Worm (Caenorhabditis elegans) whole organism, late embryonic: ENCODE data around the gene sri-20.

Experiments
- ama-1 ChIP-seq: fragments of 150-350 bp; optimal IDR thresholded peaks from 2 replicates; lab custom pipeline; 2014
- ceh-30 ChIP-seq: fragments of 150-350 bp; optimal IDR thresholded peaks from 2 replicates; lab custom pipeline; 2014; ENCODE audit warnings: missing biosample characterization, missing genetic modification characterization
- ceh-31 ChIP-seq: sonication (generic microtip); optimal IDR thresholded peaks from 2 replicates; lab custom pipeline; 2016; ENCODE audit warnings: missing genetic modification characterization, missing compliant biosample characterization
- ceh-45 ChIP-seq: fragments of 200-800 bp; sonication (Bioruptor generic); IDR thresholded peaks from 2 replicates; pipeline ENCODE4 v1.3.6; 2022; ENCODE audit warnings: missing genetic modification reagents, missing genetic modification characterization, missing compliant biosample characterization
- ceh-6 ChIP-seq: fragments of 200-800 bp; sonication (Bioruptor generic); optimal IDR thresholded peaks from 2 replicates; lab custom pipeline; 2018; ENCODE audit warnings: mild to moderate bottlenecking, missing genetic modification characterization, missing compliant biosample characterization
- ets-4 ChIP-seq: sonication (generic microtip); optimal IDR thresholded peaks from 2 replicates; lab custom pipeline; 2016; ENCODE audit warnings: missing genetic modification characterization, missing compliant biosample characterization
- nhr-11 ChIP-seq: fragments of 150-350 bp; optimal IDR thresholded peaks from 2 replicates; lab custom pipeline; 2014; ENCODE audit warnings: missing biosample characterization, missing genetic modification characterization
- pat-9 ChIP-seq: fragments of 200-800 bp; sonication (Bioruptor generic); optimal IDR thresholded peaks from 2 replicates; lab custom pipeline; 2018; ENCODE audit warnings: mild to moderate bottlenecking, missing genetic modification characterization, moderate library complexity, missing compliant biosample characterization
- pha-4 ChIP-seq: fragments of 150-350 bp; optimal IDR thresholded peaks from 2 replicates; lab custom pipeline; 2018; ENCODE audit warnings: missing biosample characterization, missing genetic modification reagents, missing genetic modification characterization
- sdc-2 ChIP-seq: sonication (generic microtip); optimal IDR thresholded peaks from 2 replicates; lab custom pipeline; 2016; ENCODE audit warnings: missing genotype, missing genetic modification characterization, missing compliant biosample characterization
- tbx-2 ChIP-seq: sonication (generic microtip); optimal IDR thresholded peaks from 2 replicates; lab custom pipeline; 2016; ENCODE audit warnings: missing genetic modification characterization, missing compliant biosample characterization
- ttx-3 ChIP-seq: sonication (generic microtip); optimal IDR thresholded peaks from 2 replicates; lab custom pipeline; 2016; ENCODE audit warnings: missing genetic modification reagents, missing genetic modification characterization, missing compliant biosample characterization
- unc-42 ChIP-seq: sonication (generic microtip); optimal IDR thresholded peaks from 2 replicates; lab custom pipeline; 2016; ENCODE audit warnings: missing genotype, missing genetic modification characterization, missing compliant biosample characterization

DNA sequence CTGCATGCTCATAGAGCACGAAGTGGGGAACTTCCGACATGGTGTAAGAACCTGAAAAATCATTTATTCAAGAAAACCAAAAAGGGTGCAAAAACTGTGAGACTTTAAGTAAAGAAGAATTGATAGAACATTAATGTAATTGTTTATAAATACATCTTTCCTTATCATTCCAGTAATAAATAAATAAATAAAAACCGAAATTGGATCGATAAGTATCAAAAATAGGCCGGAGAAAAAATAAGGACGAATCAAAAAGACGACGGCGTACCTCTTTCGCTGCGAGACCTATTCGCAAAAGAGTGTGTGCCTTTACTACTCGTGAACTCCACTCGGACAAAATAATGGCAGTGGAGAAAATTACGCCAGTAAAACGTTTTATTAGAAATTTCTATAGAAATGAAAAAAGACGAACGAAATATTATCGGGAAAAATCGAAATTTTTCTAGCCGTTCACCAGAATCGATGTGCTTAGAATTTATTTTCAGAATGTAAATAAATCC is 15.4 kb upstream of the sri-20 start, which contains the start of gene nol-56:
- TF ChIP-seq ceh-45 (GFP tag; lab: Robert Waterston, UW) = no peak
- TF ChIP-seq ama-1 (lab: Kevin White, UChicago) = no peak
- TF ChIP-seq pha-4 (tag; lab: Kevin White, UChicago) = no peak
- no peak for TF ChIP-seq pat-9 (tag; lab: Kevin White, UChicago)
- TF ChIP-seq sdc-2 (tag; lab: Kevin White, UChicago) = no peak
- peak; percentile 48 for TF ChIP-seq ceh-31 (tag; lab: Kevin White, UChicago)
- TF ChIP-seq nhr-11 (tag; lab: Kevin White, UChicago) = no peak
- no peak for TF ChIP-seq ttx-3 (tag; lab: Kevin White, UChicago)
- no peak for TF ChIP-seq ceh-6 (GFP tag; lab: Kevin White, UChicago)
- no peak for TF ChIP-seq ceh-30 (tag; lab: Kevin White, UChicago)
- peak; percentile 15 for TF ChIP-seq tbx-2 (tag; lab: Kevin White, UChicago)
- TF ChIP-seq unc-42 (tag; lab: Kevin White, UChicago) = peak; percentile 7
- no peak for TF ChIP-seq ets-4 (tag; lab: Kevin White, UChicago)
